Worm (Caenorhabditis elegans): Measurements from ENCODE around the gene T09F3.7.

T09F3.7 gene

DNA sequence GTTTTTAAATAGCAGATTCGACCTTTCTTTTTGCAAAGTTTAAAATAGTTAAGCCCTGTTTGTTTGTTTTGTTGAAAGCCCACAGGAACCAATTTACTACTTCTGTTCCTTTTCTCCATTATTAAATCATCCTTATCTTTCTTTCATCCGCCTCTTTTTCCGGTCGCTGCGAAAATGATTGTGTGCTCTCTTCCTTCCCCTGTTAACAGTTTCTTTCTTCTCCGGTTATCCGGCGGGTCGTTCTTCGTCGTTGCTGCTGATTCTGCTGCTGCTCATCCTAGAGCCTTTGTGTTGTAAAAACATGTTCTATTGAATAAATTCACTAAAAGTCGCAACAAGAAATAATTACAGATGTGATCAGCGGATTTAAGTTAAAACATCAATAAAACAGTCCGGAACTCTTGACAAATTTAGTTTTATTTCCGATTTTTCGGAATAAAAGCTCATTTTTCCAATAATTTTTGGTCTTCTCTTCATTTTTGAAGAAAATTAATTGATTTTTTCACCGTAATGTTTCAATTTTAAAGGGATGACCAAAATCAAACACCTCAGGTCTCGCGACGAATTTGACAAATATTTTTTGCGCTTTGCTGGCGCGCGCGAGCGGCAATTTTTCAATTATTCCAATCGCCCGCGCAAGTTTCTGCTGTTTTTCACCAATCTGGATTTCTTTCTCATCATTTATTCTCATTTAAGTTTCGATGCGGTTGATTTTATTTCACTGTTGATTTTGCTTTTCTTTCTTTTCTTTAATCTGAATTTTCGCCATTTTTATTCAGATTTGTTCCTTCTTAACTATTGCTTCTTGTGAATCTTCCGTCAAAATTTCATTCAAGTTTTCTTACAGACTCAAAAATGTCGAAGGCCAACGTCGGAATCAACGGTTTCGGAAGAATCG lies 2.6 kb downstream of the T09F3.7 start, which contains the start of gene gpd-1:
TSS of gene gpd-1 (plus strand) at position 848 of the 898 bp plus-strand sequence.
- TF ChIP-seq madf-6 (GFP tag; IDR thresholded peaks at IDR 0.05) (peak; percentile 99), zfh-2 (GFP tag; conservative IDR thresholded peaks at IDR 0.05) (no peak), cebp-1 (GFP tag; IDR thresholded peaks at IDR 0.05) (no peak), cebp-1 (tag; optimal IDR thresholded peaks at IDR 0.05) (peak; percentile 36), ceh-91 (GFP tag; IDR thresholded peaks at IDR 0.05) (peak; percentile 98), ztf-18 (tag; optimal IDR thresholded peaks at IDR 0.05) (peak; percentile 5), ztf-26 (tag; optimal IDR thresholded peaks at IDR 0.05) (no peak), hmg-1.2 (GFP tag; IDR thresholded peaks at IDR 0.05) (peak; percentile 56; the same call in 1 of the 2 replicates), attf-6 (GFP tag; IDR thresholded peaks at IDR 0.05) (0 out of 2 replicates have a peak, but pooled peaks have one; percentile 52), dox-1 (GFP tag; IDR thresholded peaks at IDR 0.05) (peak; percentile 80), ceh-79 (tag; optimal IDR thresholded peaks at IDR 0.05) (no peak), nhr-27 (tag; optimal IDR thresholded peaks at IDR 0.05) (no peak), lir-1 (GFP tag; conservative IDR thresholded peaks at IDR 0.05) (peak; percentile 82), mcd-1 (GFP tag; IDR thresholded peaks at IDR 0.05) (peak; percentile 62), tbx-9 (tag; optimal IDR thresholded peaks at IDR 0.05; ENCODE audit: borderline replicate concordance) (no peak), egrh-3 (GFP tag; IDR thresholded peaks at IDR 0.05) (0 out of 2 replicates have a peak, but pooled peaks have one; percentile 6), ekl-4 (GFP tag; IDR thresholded peaks at IDR 0.05) (peak; percentile 62; the same call in 1 of the 2 replicates), cebp-2 (GFP tag; IDR thresholded peaks at IDR 0.05) (no peak), somi-1 (GFP tag; optimal IDR thresholded peaks at IDR 0.05) (no peak), hlh-26 (GFP tag; conservative IDR thresholded peaks at IDR 0.05) (no peak), die-1 (tag; optimal IDR thresholded peaks at IDR 0.05) (no peak), lin-35 (GFP tag; optimal IDR thresholded peaks at IDR 0.05) (peak in 2 of 3 experiments; percentile 51 to 55), tlf-1 (GFP tag; optimal IDR thresholded peaks at IDR 0.05) (peak; percentile 89), nfya-1 (tag; optimal IDR thresholded peaks at IDR 0.05; ENCODE audit: borderline replicate concordance, insufficient read depth) (no peak), F10E7.11 (tag; optimal IDR thresholded peaks at IDR 0.05) (peak; percentile 53), T07F8.4 (tag; optimal IDR thresholded peaks at IDR 0.05) (no peak), D2030.7 (GFP tag; IDR thresholded peaks at IDR 0.05) (peak; percentile 97), bed-1 (GFP tag; IDR thresholded peaks at IDR 0.05) (no peak), sptf-2 (GFP tag; optimal IDR thresholded peaks at IDR 0.05) (no peak), ztf-6 (GFP tag; IDR thresholded peaks at IDR 0.05) (no peak), lin-26 (GFP tag; IDR thresholded peaks at IDR 0.05) (no peak), atf-7 (tag; optimal IDR thresholded peaks at IDR 0.05) (peak; percentile 29), ztf-28 (GFP tag; IDR thresholded peaks at IDR 0.05) (0 out of 2 replicates have a peak, but pooled peaks have one; percentile 27), B0019.2 (GFP tag; conservative IDR thresholded peaks at IDR 0.05) (peak; percentile 93), hrde-1 (tag; optimal IDR thresholded peaks at IDR 0.05; ENCODE audit: borderline replicate concordance) (peak; percentile 72), snpc-1.1 (tag; optimal IDR thresholded peaks at IDR 0.05; ENCODE audit: insufficient read depth) (peak; percentile 44), chd-7 (tag; optimal IDR thresholded peaks at IDR 0.05) (peak; percentile 35), lsl-1 (GFP tag; optimal IDR thresholded peaks at IDR 0.05) (peak; percentile 85), pbrm-1 (GFP tag; IDR thresholded peaks at IDR 0.05) (peak; percentile 69), nhr-179 (tag; optimal IDR thresholded peaks at IDR 0.05) (no peak), dpl-1 (GFP tag; optimal IDR thresholded peaks at IDR 0.05) (peak; percentile 94), akir-1 (GFP tag; optimal IDR thresholded peaks at IDR 0.05) (no peak), snpc-3.4 (tag; optimal IDR thresholded peaks at IDR 0.05) (peak; percentile 93), B0336.3 (GFP tag; IDR thresholded peaks at IDR 0.05) (peak; percentile 87), Y95B8A.8 (GFP tag; IDR thresholded peaks at IDR 0.05) (peak; percentile 90), F49E8.2 (tag; optimal IDR thresholded peaks at IDR 0.05; ENCODE audit: insufficient read depth) (peak; percentile 62)

Measured in whole organism, young adult.